Worm (Caenorhabditis elegans) whole organism, L2 larva: ENCODE results near the gene Y9C9A.13.

Source experiments
- ceh-82 ChIP-seq: fragments of 150-350 bp; optimal IDR thresholded peaks from 2 replicates; lab custom pipeline; 2014; ENCODE audit warnings: missing biosample characterization, missing genetic modification characterization
- elt-3 ChIP-seq: sonication (generic microtip); optimal IDR thresholded peaks from 2 replicates; lab custom pipeline; 2017; ENCODE audit warnings: missing biosample characterization, missing genetic modification characterization
- fos-1 ChIP-seq: fragments of 150-350 bp; optimal IDR thresholded peaks from 2 replicates; lab custom pipeline; 2014; ENCODE audit warnings: missing biosample characterization, missing genetic modification characterization
- gmeb-1 ChIP-seq: fragments of 150-350 bp; optimal IDR thresholded peaks from 2 replicates; lab custom pipeline; 2014; ENCODE audit warnings: missing biosample characterization, missing genetic modification characterization
- lin-11 ChIP-seq: fragments of 150-350 bp; sonication (generic microtip); optimal IDR thresholded peaks from 2 replicates; lab custom pipeline; 2014; ENCODE audit warnings: missing biosample characterization, missing genetic modification characterization, inconsistent platforms, mixed read lengths
- lin-39 ChIP-seq: fragments of 150-350 bp; optimal IDR thresholded peaks from 2 replicates; lab custom pipeline; 2014; ENCODE audit warnings: missing biosample characterization, missing genetic modification reagents, missing genetic modification characterization
- sma-9 ChIP-seq, 2 experiments: fragments of 150-350 bp in 1 of 2; sonication (generic microtip) in 1 of 2; optimal IDR thresholded peaks; 2 replicates each; lab custom pipeline; 2014 to 2016; ENCODE audit warnings: missing genetic modification characterization in 2 of 2, mild to moderate bottlenecking in 1 of 2, missing biosample characterization in 1 of 2, missing compliant biosample characterization in 1 of 2, missing genetic modification reagents in 1 of 2, moderate library complexity in 1 of 2
- snpc-4 ChIP-seq: fragments of 150-350 bp; optimal IDR thresholded peaks from 2 replicates; lab custom pipeline; 2014; ENCODE audit warnings: missing biosample characterization, missing genetic modification characterization

Y9C9A.13 gene

DNA sequence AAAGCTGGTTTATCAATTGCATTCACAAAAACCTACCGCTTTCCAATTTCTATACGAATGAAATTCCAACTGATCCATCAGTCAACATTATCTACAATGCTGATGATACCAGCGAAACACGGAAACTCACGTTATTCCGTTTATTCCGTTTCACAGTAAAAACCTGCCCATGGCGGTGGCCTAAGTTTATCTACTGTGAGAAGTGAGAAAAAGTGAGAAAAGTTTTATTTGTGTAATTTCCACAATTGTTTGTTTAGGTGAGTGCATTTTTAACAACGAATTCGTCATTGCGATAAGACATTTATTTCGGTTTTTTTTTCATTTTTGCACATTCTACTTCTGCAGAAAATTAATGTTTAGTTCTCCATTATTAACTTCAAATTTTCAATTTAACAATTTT lies 39.3 kb downstream of the Y9C9A.13 start, which contains the start of gene Y9C9A.8:
Gene Y9C9A.8 (plus strand): TSS at position 301 of the 400 bp plus-strand sequence.
- TF ChIP-seq elt-3 (tag; lab: Kevin White, UChicago) (no peak), fos-1 (tag; lab: Kevin White, UChicago) (peak; percentile 13)
- TF ChIP-seq, all 48 proteins: peak for 1

DNA sequence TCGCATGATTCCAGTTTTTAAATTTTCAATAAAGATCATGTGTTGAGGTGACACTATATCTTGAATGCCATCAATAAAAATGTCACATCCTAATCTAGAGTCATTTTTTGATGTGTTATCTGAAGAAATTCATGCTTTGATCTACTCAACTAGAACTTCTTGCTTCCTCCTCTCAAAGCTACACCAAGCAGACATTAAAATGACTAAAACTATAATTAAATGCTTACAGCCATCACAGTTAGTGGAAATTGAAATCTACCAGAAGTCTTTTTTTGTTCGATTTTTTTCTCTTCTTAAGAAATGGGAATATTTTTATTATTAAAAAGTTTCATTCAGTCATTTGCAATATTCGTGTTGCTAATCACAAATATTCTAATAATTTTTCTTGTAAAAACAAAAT lies 51.5 kb downstream of the Y9C9A.13 start, which contains the start of gene str-158:
Gene str-158 (plus strand): TSS at position 301 of the 400 bp plus-strand sequence.
- TF ChIP-seq fos-1 (tag; lab: Kevin White, UChicago) (no peak), sma-9 (GFP tag; optimal IDR thresholded peaks at IDR 0.05; lab: Kevin White, UChicago) (no peak), sma-9 (tag; optimal IDR thresholded peaks at IDR 0.05; lab: Kevin White, UChicago) (no peak), elt-3 (tag; lab: Kevin White, UChicago) (no peak), snpc-4 (no peak), gmeb-1 (no peak), lin-11 (tag; lab: Kevin White, UChicago) (no peak), lin-39 (tag; lab: Kevin White, UChicago) (no peak), ceh-82 (no peak)
- TF ChIP-seq, all 48 proteins: peak for 0
